Worm (Caenorhabditis elegans): Measurements from ENCODE around the gene hecd-1.

hecd-1 gene

DNA sequence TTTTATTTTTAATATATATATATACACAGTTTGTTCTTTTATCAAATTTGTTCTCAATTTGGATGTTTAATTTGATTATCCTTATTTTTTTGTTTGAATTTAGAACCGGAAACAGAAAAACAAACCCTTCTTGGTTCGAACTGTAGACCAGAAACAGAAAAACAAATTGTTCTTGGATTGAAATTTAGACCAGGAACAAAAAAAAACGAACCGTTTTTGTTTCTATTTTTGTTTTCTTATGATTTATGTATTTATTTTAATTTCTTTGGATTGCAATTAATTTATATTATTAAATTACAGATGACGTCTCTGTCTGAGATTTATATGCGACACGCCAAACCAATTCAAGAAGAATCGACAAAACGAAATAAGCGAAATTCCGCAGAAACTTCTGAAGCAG is 30.8 kb upstream of the hecd-1 start, which contains the start of gene C42D4.19:
TSS of gene C42D4.19 (plus strand) at position 301 of the 400 bp plus-strand sequence.
- TF ChIP-seq vab-15 (tag; optimal IDR thresholded peaks at IDR 0.05) (no peak), xbp-1 (tag; optimal IDR thresholded peaks at IDR 0.05) (no peak), aly-2 (tag; optimal IDR thresholded peaks at IDR 0.05) (no peak), unc-30 (tag; optimal IDR thresholded peaks at IDR 0.05) (no peak)

- TF ChIP-seq nhr-90 (tag; optimal IDR thresholded peaks at IDR 0.05; ENCODE audit: poor library complexity) (no peak), sox-4 (tag; optimal IDR thresholded peaks at IDR 0.05) (peak; percentile 39)
These were observed 29.0 kb upstream of the hecd-1 start, which contains the start of gene str-1 for ce11 chrIV:7173489-7173888. str-1 (plus strand) TSS chrIV:7173789.

DNA sequence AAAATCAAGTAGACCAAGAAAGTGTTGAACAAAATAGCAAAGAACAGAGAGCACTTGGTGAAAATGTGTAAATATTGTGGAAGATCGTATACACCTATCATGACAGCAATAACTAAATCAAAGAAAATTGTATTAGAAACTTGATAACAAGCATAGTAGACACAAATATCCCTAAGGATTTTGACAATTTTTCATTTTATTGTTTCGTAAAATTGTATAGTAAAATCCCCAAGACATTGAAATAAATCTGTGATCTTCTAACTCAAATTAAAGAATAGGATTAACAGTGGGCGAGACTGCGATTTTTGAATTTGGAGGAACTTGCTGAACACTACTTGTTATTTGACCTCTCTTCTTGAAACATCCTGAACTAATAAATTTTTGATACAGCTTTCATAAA is 26.7 kb upstream of the hecd-1 start, which contains the start of gene str-220:
TSS of gene str-220 (minus strand) at position 101 of the 400 bp plus-strand sequence.
- no peak for TF ChIP-seq mab-9 (GFP tag; IDR thresholded peaks at IDR 0.05)
- TF ChIP-seq egl-27 (tag; optimal IDR thresholded peaks at IDR 0.05): no peak
- TF ChIP-seq ets-5 (GFP tag; IDR thresholded peaks at IDR 0.05): no peak
- no peak for TF ChIP-seq nhr-90 (tag; optimal IDR thresholded peaks at IDR 0.05; ENCODE audit: poor library complexity)
- no peak for TF ChIP-seq nhr-19 (GFP tag; conservative IDR thresholded peaks at IDR 0.05)
- TF ChIP-seq elt-2 (tag; optimal IDR thresholded peaks at IDR 0.05): no peak
- no peak for TF ChIP-seq irx-1 (tag; optimal IDR thresholded peaks at IDR 0.05)
- TF ChIP-seq swsn-7 (tag; optimal IDR thresholded peaks at IDR 0.05): no peak
- TF ChIP-seq ceh-88 (GFP tag; IDR thresholded peaks at IDR 0.05): no peak
- TF ChIP-seq blmp-1 (tag; optimal IDR thresholded peaks at IDR 0.05): no peak
- TF ChIP-seq nhr-11 (tag; optimal IDR thresholded peaks at IDR 0.05): no peak
- TF ChIP-seq xbp-1 (tag; optimal IDR thresholded peaks at IDR 0.05): no peak
- TF ChIP-seq ceh-63 (GFP tag; optimal IDR thresholded peaks at IDR 0.05): no peak
- no peak for TF ChIP-seq dpl-1 (GFP tag; optimal IDR thresholded peaks at IDR 0.05)
- TF ChIP-seq nhr-84 (tag; optimal IDR thresholded peaks at IDR 0.05): no peak
- no peak for TF ChIP-seq efl-1 (optimal IDR thresholded peaks at IDR 0.05)
- no peak for TF ChIP-seq efl-1 (GFP tag; optimal IDR thresholded peaks at IDR 0.05 in 1 of 2)
- TF ChIP-seq sup-37 (GFP tag; optimal IDR thresholded peaks at IDR 0.05): no peak
- no peak for TF ChIP-seq C04F5.9 (tag; optimal IDR thresholded peaks at IDR 0.05)
- no peak for TF ChIP-seq hlh-4 (tag; optimal IDR thresholded peaks at IDR 0.05)
- no peak for TF ChIP-seq lin-15B (tag; optimal IDR thresholded peaks at IDR 0.05)

DNA sequence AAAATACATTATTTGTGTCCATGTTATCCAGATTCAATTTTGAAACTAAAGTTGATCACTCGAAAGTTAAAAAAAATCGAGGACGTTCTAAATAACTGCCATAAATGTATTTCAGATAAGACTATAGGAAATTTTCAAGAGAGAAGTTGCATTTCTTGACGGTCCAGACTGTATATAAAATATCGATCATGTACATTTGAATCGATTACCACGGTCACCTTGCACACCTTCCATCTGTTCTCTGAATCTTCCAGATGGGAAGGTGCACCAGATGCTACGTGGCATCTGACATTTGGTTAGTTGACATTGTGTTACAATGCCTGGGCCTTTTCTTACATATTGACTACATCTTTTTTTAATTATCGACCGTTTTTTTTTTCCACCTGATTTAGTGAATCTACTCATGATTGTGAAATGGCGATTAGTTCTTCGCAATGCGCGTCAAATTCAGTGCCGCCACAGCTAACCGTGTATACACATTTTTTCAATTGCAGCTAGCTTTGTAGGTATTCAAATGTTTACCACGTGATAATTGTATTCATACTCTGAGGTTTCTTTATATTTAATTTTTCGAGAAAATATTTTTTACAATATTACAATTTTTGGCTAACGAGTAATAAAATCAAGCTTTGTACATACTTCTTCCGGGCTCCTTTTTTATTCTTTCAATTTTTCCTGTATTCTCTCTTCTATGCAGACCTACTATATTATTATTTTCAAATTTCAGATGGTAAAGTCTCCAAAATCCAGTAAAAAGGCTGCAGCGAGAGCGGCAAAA is 23.7 kb upstream of the hecd-1 start, which contains the start of gene skr-16:
TSS of gene skr-16 (plus strand) at position 728 of the 778 bp plus-strand sequence.
- peak; percentile 22 to 64 for TF ChIP-seq lin-35 (GFP tag; optimal IDR thresholded peaks at IDR 0.05)
- peak; percentile 9 for TF ChIP-seq snpc-4 (tag; optimal IDR thresholded peaks at IDR 0.05)
- TF ChIP-seq isw-1 (GFP tag; IDR thresholded peaks at IDR 0.05): no peak
- TF ChIP-seq nhr-28 (tag; optimal IDR thresholded peaks at IDR 0.05): no peak
- TF ChIP-seq rnt-1 (tag; optimal IDR thresholded peaks at IDR 0.05): peak; percentile 1
- TF ChIP-seq dsc-1 (tag; optimal IDR thresholded peaks at IDR 0.05): peak; percentile 32
- no peak for TF ChIP-seq fkh-10 (GFP tag; optimal IDR thresholded peaks at IDR 0.05)
- peak; percentile 5 for TF ChIP-seq nhr-47 (tag; optimal IDR thresholded peaks at IDR 0.05)
- TF ChIP-seq nhr-19 (GFP tag; conservative IDR thresholded peaks at IDR 0.05): no peak
- TF ChIP-seq skn-1 (tag; optimal IDR thresholded peaks at IDR 0.05): peak; percentile 13
- TF ChIP-seq F16B12.6 (tag; optimal IDR thresholded peaks at IDR 0.05): peak; percentile 82
- no peak for TF ChIP-seq hpl-2 (GFP tag; optimal IDR thresholded peaks at IDR 0.05)
- TF ChIP-seq lsy-2 (tag; optimal IDR thresholded peaks at IDR 0.05): peak in 1 of 2 experiments; percentile 20
- TF ChIP-seq mep-1 (tag; optimal IDR thresholded peaks at IDR 0.05): peak; percentile 79
- peak; percentile 6 for TF ChIP-seq fkh-8 (tag; optimal IDR thresholded peaks at IDR 0.05)
- TF ChIP-seq Y116A8C.19 (tag; optimal IDR thresholded peaks at IDR 0.05; ENCODE audit: borderline replicate concordance): no peak
- peak; percentile 55 for TF ChIP-seq nhr-85 (tag)
- peak; percentile 7 to 50 for TF ChIP-seq efl-1 (optimal IDR thresholded peaks at IDR 0.05)
- peak; percentile 64 to 92 for TF ChIP-seq efl-1 (GFP tag; optimal IDR thresholded peaks at IDR 0.05 in 1 of 2)
- TF ChIP-seq nhr-77 (tag; optimal IDR thresholded peaks at IDR 0.05): no peak
- TF ChIP-seq dpl-1 (GFP tag; optimal IDR thresholded peaks at IDR 0.05): peak; percentile 26 to 70 (median 27)
- peak in 1 of 2 experiments; percentile 47 for TF ChIP-seq mdl-1 (tag; optimal IDR thresholded peaks at IDR 0.05)
- no peak for TF ChIP-seq snu-23 (GFP tag; optimal IDR thresholded peaks at IDR 0.05)
- TF ChIP-seq sptf-1 (tag; optimal IDR thresholded peaks at IDR 0.05): no peak
